Fruit fly (Drosophila melanogaster): ENCODE measurements around the gene THADA.
"Not testable (repeated sequence)": the region's sequence is repeated elsewhere in the genome, so short reads cannot be mapped to it uniquely, and the experiment has no call there.

The THADA gene

dm6 chrX:19865389-19866144 lies at the start of gene THADA:
THADA (minus strand) TSS chrX:19865524.
- TF ChIP-seq CG7045 (GFP tag; optimal IDR thresholded peaks at IDR 0.05): no peak
- peak; percentile 33 for TF ChIP-seq CG33017 (tag; optimal IDR thresholded peaks at IDR 0.05)
- TF ChIP-seq Clk (GFP tag; optimal IDR thresholded peaks at IDR 0.05): no peak
- peak; percentile 70 for TF ChIP-seq CG5204 (GFP tag; optimal IDR thresholded peaks at IDR 0.05)
- TF ChIP-seq cic (GFP tag; optimal IDR thresholded peaks at IDR 0.05): no peak
- TF ChIP-seq toe (GFP tag; optimal IDR thresholded peaks at IDR 0.05): peak; percentile 7
- no peak for TF ChIP-seq CG12768 (GFP tag; optimal IDR thresholded peaks at IDR 0.05)
- TF ChIP-seq CG14711 (tag; optimal IDR thresholded peaks at IDR 0.05): peak; percentile 83
- peak; percentile 41 for TF ChIP-seq bab1 (GFP tag; optimal IDR thresholded peaks at IDR 0.05)
- peak; percentile 51 for TF ChIP-seq tj (GFP tag; optimal IDR thresholded peaks at IDR 0.05)
- TF ChIP-seq Mnt (GFP tag; optimal IDR thresholded peaks at IDR 0.05): peak; percentile 4
- TF ChIP-seq Crg-1 (GFP tag; optimal IDR thresholded peaks at IDR 0.05): peak; percentile 72
- TF ChIP-seq ovo (GFP tag; optimal IDR thresholded peaks at IDR 0.05): peak; percentile 23
- TF ChIP-seq CG11617 (GFP tag; optimal IDR thresholded peaks at IDR 0.05): peak; percentile 71
- TF ChIP-seq kay (GFP tag; ENCODE audit: borderline replicate concordance): no peak
- peak; percentile 39 for TF ChIP-seq Hr96 (GFP tag; optimal IDR thresholded peaks at IDR 0.05)
- peak; percentile 56 for TF ChIP-seq CG7101 (tag; optimal IDR thresholded peaks at IDR 0.05)
- TF ChIP-seq CG1620 (GFP tag; optimal IDR thresholded peaks at IDR 0.05): no peak
- no peak for TF ChIP-seq cnc (optimal IDR thresholded peaks at IDR 0.05)
- TF ChIP-seq pad (GFP tag; optimal IDR thresholded peaks at IDR 0.05): no peak

DNA sequence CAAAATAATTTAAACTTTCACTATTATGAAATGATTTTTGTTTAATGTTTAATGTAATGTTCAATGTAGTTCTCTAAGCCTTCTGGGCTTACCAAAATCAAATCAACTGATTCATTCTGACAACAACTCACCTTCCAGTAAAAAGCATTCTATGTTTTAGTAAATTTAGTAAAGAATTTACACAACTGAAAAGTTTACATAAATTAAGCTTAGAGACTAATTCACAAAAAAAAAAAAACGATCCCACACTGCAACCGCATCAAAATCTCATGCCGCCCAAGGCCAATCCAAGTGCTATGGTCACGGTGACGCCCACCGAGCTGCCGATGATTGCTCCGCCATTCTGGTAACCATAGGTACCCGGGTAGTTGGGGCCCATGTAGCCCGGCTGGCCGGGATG lies 44.7 kb upstream of the THADA start, which contains the start of gene CG45486:
TSS of gene CG45486 (minus strand) at position 101 of the 400 bp plus-strand sequence.
- not testable (repeated sequence) for TF ChIP-seq CG33017 (tag; optimal IDR thresholded peaks at IDR 0.05); Crg-1 (GFP tag; optimal IDR thresholded peaks at IDR 0.05); tj (GFP tag; optimal IDR thresholded peaks at IDR 0.05)

DNA sequence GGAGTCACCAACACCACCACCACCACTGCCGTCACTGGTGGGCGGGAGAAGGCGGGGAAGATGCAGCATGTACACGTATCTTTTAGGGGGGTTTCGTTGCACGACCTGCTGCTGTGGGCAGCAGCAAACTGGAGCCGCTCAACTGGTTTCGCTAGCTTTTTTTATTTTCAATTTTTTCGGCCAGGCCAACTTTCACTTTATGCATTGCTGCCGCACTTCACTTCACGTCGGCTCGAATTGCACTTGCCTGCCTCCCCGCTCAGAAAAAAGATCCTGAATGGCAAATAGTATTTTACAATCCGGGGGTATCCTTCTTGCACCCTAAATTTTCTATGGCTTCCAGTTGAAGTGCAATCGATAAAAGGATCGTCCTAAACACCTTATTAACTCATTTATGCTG lies 34.7 kb upstream of the THADA start:
- TF ChIP-seq tj (GFP tag; optimal IDR thresholded peaks at IDR 0.05): no peak
- TF ChIP-seq cnc (optimal IDR thresholded peaks at IDR 0.05): no peak
- TF ChIP-seq CG7101 (tag; optimal IDR thresholded peaks at IDR 0.05): no peak
- no peak for TF ChIP-seq pad (GFP tag; optimal IDR thresholded peaks at IDR 0.05)
- TF ChIP-seq toe (GFP tag; optimal IDR thresholded peaks at IDR 0.05): no peak
- no peak for TF ChIP-seq Crg-1 (GFP tag; optimal IDR thresholded peaks at IDR 0.05)
- TF ChIP-seq cic (GFP tag; optimal IDR thresholded peaks at IDR 0.05): no peak
- TF ChIP-seq kay (GFP tag; ENCODE audit: borderline replicate concordance): no peak
- no peak for TF ChIP-seq CG1620 (GFP tag; optimal IDR thresholded peaks at IDR 0.05)
- no peak for TF ChIP-seq Clk (GFP tag; optimal IDR thresholded peaks at IDR 0.05)
- no peak for TF ChIP-seq CG12768 (GFP tag; optimal IDR thresholded peaks at IDR 0.05)
- no peak for TF ChIP-seq CG5204 (GFP tag; optimal IDR thresholded peaks at IDR 0.05)
- no peak for TF ChIP-seq CG7045 (GFP tag; optimal IDR thresholded peaks at IDR 0.05)
- TF ChIP-seq ovo (GFP tag; optimal IDR thresholded peaks at IDR 0.05): no peak
- TF ChIP-seq Mnt (GFP tag; optimal IDR thresholded peaks at IDR 0.05): no peak
- no peak for TF ChIP-seq Hr96 (GFP tag; optimal IDR thresholded peaks at IDR 0.05)
- TF ChIP-seq CG14711 (tag; optimal IDR thresholded peaks at IDR 0.05): no peak
- TF ChIP-seq CG11617 (GFP tag; optimal IDR thresholded peaks at IDR 0.05): no peak
- no peak for TF ChIP-seq bab1 (GFP tag; optimal IDR thresholded peaks at IDR 0.05)

DNA sequence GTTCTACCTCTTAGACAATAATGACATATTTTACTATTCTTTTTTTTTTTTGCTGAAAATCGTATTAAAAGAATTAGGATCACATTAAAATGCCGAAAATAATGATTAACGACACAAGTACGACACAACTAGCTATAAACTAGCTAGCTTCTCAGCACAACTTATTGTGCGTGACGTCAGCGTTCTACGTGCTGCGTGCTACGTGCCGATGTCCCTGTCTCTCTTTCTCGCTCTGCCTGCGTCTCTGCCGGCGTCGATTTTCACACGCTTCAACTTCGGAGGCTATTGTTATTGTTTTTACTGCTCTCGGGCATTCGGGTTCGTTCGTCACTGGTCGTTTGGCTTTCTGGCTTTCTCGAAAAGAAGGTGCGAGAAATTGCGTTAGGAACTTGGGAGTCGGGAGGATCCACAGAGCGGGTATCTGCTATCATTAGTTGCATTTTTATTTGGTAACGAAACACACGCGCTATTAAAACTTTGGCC lies 32.7 kb upstream of the THADA start:
- TF ChIP-seq CG33017 (tag; optimal IDR thresholded peaks at IDR 0.05) (no peak), Hr96 (GFP tag; optimal IDR thresholded peaks at IDR 0.05) (no peak), CG7045 (GFP tag; optimal IDR thresholded peaks at IDR 0.05) (no peak), CG7101 (tag; optimal IDR thresholded peaks at IDR 0.05) (no peak), pad (GFP tag; optimal IDR thresholded peaks at IDR 0.05) (no peak)

- TF ChIP-seq Crg-1 (GFP tag; optimal IDR thresholded peaks at IDR 0.05): no peak
- peak; percentile 16 for TF ChIP-seq kay (GFP tag; ENCODE audit: borderline replicate concordance)
- peak; percentile 13 for TF ChIP-seq tj (GFP tag; optimal IDR thresholded peaks at IDR 0.05)
- TF ChIP-seq Hr96 (GFP tag; optimal IDR thresholded peaks at IDR 0.05): peak; percentile 13
Observed at dm6 chrX:19897328-19897990, 32.1 kb upstream of the THADA start.

DNA sequence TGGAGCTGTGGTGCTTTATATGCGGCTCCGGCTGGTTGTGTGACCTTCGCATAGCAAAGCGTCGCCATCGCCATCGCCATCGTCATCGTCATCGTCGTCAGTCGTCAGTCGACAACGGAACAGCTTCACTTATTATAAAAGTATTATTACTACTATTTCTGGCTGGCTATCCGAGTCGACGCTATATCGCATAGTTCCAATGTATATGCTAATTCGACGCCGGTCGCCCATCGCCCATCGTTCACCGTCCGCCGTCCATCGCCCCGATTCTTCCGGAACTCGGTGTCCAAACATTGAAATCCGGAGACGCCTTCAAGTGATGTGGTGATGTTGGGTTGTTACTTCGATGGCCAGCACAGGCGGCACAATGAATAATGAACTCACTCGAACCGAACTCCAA lies 26.7 kb upstream of the THADA start:
- TF ChIP-seq ovo (GFP tag; optimal IDR thresholded peaks at IDR 0.05) (no peak), Mnt (GFP tag; optimal IDR thresholded peaks at IDR 0.05) (no peak), CG1620 (GFP tag; optimal IDR thresholded peaks at IDR 0.05) (no peak), cic (GFP tag; optimal IDR thresholded peaks at IDR 0.05) (no peak), kay (GFP tag; ENCODE audit: borderline replicate concordance) (no peak), CG5204 (GFP tag; optimal IDR thresholded peaks at IDR 0.05) (no peak), bab1 (GFP tag; optimal IDR thresholded peaks at IDR 0.05) (no peak), Hr96 (GFP tag; optimal IDR thresholded peaks at IDR 0.05) (no peak), cnc (optimal IDR thresholded peaks at IDR 0.05) (no peak), Crg-1 (GFP tag; optimal IDR thresholded peaks at IDR 0.05) (no peak), tj (GFP tag; optimal IDR thresholded peaks at IDR 0.05) (no peak), Clk (GFP tag; optimal IDR thresholded peaks at IDR 0.05) (no peak), CG7101 (tag; optimal IDR thresholded peaks at IDR 0.05) (no peak), toe (GFP tag; optimal IDR thresholded peaks at IDR 0.05) (no peak), CG7045 (GFP tag; optimal IDR thresholded peaks at IDR 0.05) (no peak), CG14711 (tag; optimal IDR thresholded peaks at IDR 0.05) (no peak), CG33017 (tag; optimal IDR thresholded peaks at IDR 0.05) (no peak), pad (GFP tag; optimal IDR thresholded peaks at IDR 0.05) (no peak)

Data from whole organism, adult.